Worm (Caenorhabditis elegans) whole organism, L1 larva: ENCODE measurements around the gene mdt-8.

Experiments
- C16A3.4 ChIP-seq: fragments of 150-350 bp; optimal IDR thresholded peaks from 2 replicates; lab custom pipeline; 2014; ENCODE audit warnings: missing biosample characterization, missing genetic modification characterization
- C34B4.2 ChIP-seq: sonication (generic microtip); optimal IDR thresholded peaks from 2 replicates; lab custom pipeline; 2017; ENCODE audit warnings: mild to moderate bottlenecking, missing genetic modification characterization, missing compliant biosample characterization
- Y116A8C.19 ChIP-seq: sonication (generic microtip); optimal IDR thresholded peaks from 2 replicates; lab custom pipeline; 2016; ENCODE audit warnings: missing compliant biosample characterization, missing genetic modification characterization, borderline replicate concordance
- blmp-1 ChIP-seq: fragments of 150-350 bp; optimal IDR thresholded peaks from 2 replicates; lab custom pipeline; 2014; ENCODE audit warnings: missing biosample characterization, missing genetic modification characterization
- ceh-63 ChIP-seq: fragments of 200-800 bp; sonication (Bioruptor generic); optimal IDR thresholded peaks from 2 replicates; lab custom pipeline; 2018; ENCODE audit warnings: mild to moderate bottlenecking, missing genetic modification characterization, missing compliant biosample characterization
- ceh-82 ChIP-seq, 3 experiments: fragments of 150-350 bp in 1 of 3; sonication (generic microtip) in 2 of 3; optimal IDR thresholded peaks; 2 replicates each; lab custom pipeline; 2014 to 2017; ENCODE audit warnings: missing biosample characterization in 3 of 3, missing genetic modification characterization in 3 of 3
- ceh-90 ChIP-seq: sonication (generic microtip); optimal IDR thresholded peaks from 2 replicates; lab custom pipeline; 2016; ENCODE audit warnings: missing genetic modification characterization, missing compliant biosample characterization
- dpl-1 ChIP-seq, 3 experiments: fragments of 150-350 bp in 2 of 3; sonication (generic microtip) in 1 of 3; optimal IDR thresholded peaks; 2 replicates each; lab custom pipeline; 2014 to 2017; ENCODE audit warnings: missing biosample characterization in 3 of 3, missing genetic modification characterization in 3 of 3, missing genetic modification reagents in 3 of 3
- efl-1 ChIP-seq, 4 experiments: fragments of 150-350 bp; optimal IDR thresholded peaks in 3 of 4; peaks in 1 of 4; 1 replicate in 1 of 4; 2 replicates in 3 of 4; lab custom pipeline; 2014; ENCODE audit warnings: missing biosample characterization in 2 of 4, missing genetic modification characterization in 2 of 4, missing genetic modification reagents in 2 of 4
- egl-27 ChIP-seq, 2 experiments: fragments of 150-350 bp in 1 of 2; sonication (generic microtip); optimal IDR thresholded peaks; 3 replicates each; lab custom pipeline; 2017 to 2018; ENCODE audit warnings: missing biosample characterization in 2 of 2, missing genetic modification characterization in 2 of 2, missing genetic modification reagents in 2 of 2
- elt-3 ChIP-seq, 6 experiments: fragments of 150-350 bp in 1 of 6; sonication (generic microtip); optimal IDR thresholded peaks; 2 replicates each; lab custom pipeline; 2017 to 2018; ENCODE audit warnings: missing biosample characterization in 6 of 6, missing genetic modification characterization in 6 of 6, inconsistent platforms in 1 of 6
- fkh-4 ChIP-seq: sonication (generic microtip); optimal IDR thresholded peaks from 2 replicates; lab custom pipeline; 2016; ENCODE audit warnings: missing compliant biosample characterization, missing genetic modification characterization, borderline replicate concordance
- fkh-8 ChIP-seq: sonication (generic microtip); optimal IDR thresholded peaks from 2 replicates; lab custom pipeline; 2016; ENCODE audit warnings: mild to moderate bottlenecking, missing genetic modification characterization, missing compliant biosample characterization
- jun-1 ChIP-seq: fragments of 150-350 bp; optimal IDR thresholded peaks from 2 replicates; lab custom pipeline; 2014; ENCODE audit warnings: missing biosample characterization, missing genetic modification reagents, missing genetic modification characterization
- lin-14 ChIP-seq: fragments of 200-800 bp; sonication (Bioruptor generic); optimal IDR thresholded peaks from 2 replicates; lab custom pipeline; 2018; ENCODE audit warnings: mild to moderate bottlenecking, missing genetic modification characterization, moderate library complexity, missing compliant biosample characterization
- lin-15B ChIP-seq: fragments of 150-350 bp; sonication (generic microtip); optimal IDR thresholded peaks from 3 replicates; lab custom pipeline; 2014; ENCODE audit warnings: missing biosample characterization, missing genetic modification characterization
- lin-35 ChIP-seq, 2 experiments: fragments of 150-350 bp; optimal IDR thresholded peaks; 2 replicates each; lab custom pipeline; 2014; ENCODE audit warnings: missing biosample characterization in 2 of 2, missing genetic modification characterization in 2 of 2, missing genetic modification reagents in 2 of 2
- lin-39 ChIP-seq: fragments of 150-350 bp; optimal IDR thresholded peaks from 2 replicates; lab custom pipeline; 2014; ENCODE audit warnings: missing biosample characterization, missing genetic modification reagents, missing genetic modification characterization
- lir-3 ChIP-seq: sonication (generic microtip); optimal IDR thresholded peaks from 2 replicates; lab custom pipeline; 2016; ENCODE audit warnings: mild to moderate bottlenecking, missing genetic modification characterization, moderate library complexity, missing compliant biosample characterization; ENCODE audit not compliant: poor library complexity
- lsy-2 ChIP-seq, 2 experiments: fragments of 150-350 bp; optimal IDR thresholded peaks; 2 replicates each; lab custom pipeline; 2014; ENCODE audit warnings: missing biosample characterization in 2 of 2, missing genetic modification characterization in 2 of 2
- mef-2 ChIP-seq: fragments of 150-350 bp; optimal IDR thresholded peaks from 2 replicates; lab custom pipeline; 2014; ENCODE audit warnings: missing biosample characterization, missing genetic modification characterization
- mep-1 ChIP-seq: fragments of 150-350 bp; optimal IDR thresholded peaks from 2 replicates; lab custom pipeline; 2014; ENCODE audit warnings: missing biosample characterization, missing genetic modification characterization
- nhr-11 ChIP-seq: fragments of 150-350 bp; optimal IDR thresholded peaks from 2 replicates; lab custom pipeline; 2014; ENCODE audit warnings: missing biosample characterization, missing genetic modification characterization
- nhr-19 ChIP-seq: fragments of 200-800 bp; sonication (Bioruptor generic); conservative IDR thresholded peaks from 2 replicates; pipeline ENCODE4 v1.3.6; 2022; ENCODE audit warnings: missing genetic modification characterization, missing compliant biosample characterization
- nhr-20 ChIP-seq: sonication (generic microtip); optimal IDR thresholded peaks from 2 replicates; lab custom pipeline; 2016; ENCODE audit warnings: mild to moderate bottlenecking, missing genetic modification characterization, missing compliant biosample characterization
- nhr-237 ChIP-seq: fragments of 150-350 bp; optimal IDR thresholded peaks from 2 replicates; lab custom pipeline; 2014; ENCODE audit warnings: missing biosample characterization, missing genetic modification characterization
- nhr-28 ChIP-seq: fragments of 150-350 bp; optimal IDR thresholded peaks from 2 replicates; lab custom pipeline; 2014; ENCODE audit warnings: missing biosample characterization, missing genetic modification characterization
- nhr-47 ChIP-seq: sonication (generic microtip); optimal IDR thresholded peaks from 2 replicates; lab custom pipeline; 2016; ENCODE audit warnings: mild to moderate bottlenecking, missing genetic modification characterization, moderate library complexity, missing compliant biosample characterization
- nhr-71 ChIP-seq: sonication (generic microtip); optimal IDR thresholded peaks from 2 replicates; lab custom pipeline; 2016; ENCODE audit warnings: mild to moderate bottlenecking, missing genetic modification characterization, moderate library complexity, missing compliant biosample characterization
- nhr-85 ChIP-seq: sonication (generic microtip); peaks from one replicate; lab custom pipeline; 2016; ENCODE audit warnings: missing genetic modification characterization, inconsistent platforms, missing compliant biosample characterization
- nhr-90 ChIP-seq: sonication (generic microtip); optimal IDR thresholded peaks from 2 replicates; lab custom pipeline; 2016; ENCODE audit warnings: mild to moderate bottlenecking, missing genetic modification characterization, missing compliant biosample characterization; ENCODE audit not compliant: poor library complexity
- pag-3 ChIP-seq: sonication (generic microtip); optimal IDR thresholded peaks from 2 replicates; lab custom pipeline; 2017; ENCODE audit warnings: missing genetic modification characterization, mild to moderate bottlenecking, missing compliant biosample characterization, antibody characterized with exemption, borderline replicate concordance; ENCODE audit not compliant: insufficient read depth
- pqm-1 ChIP-seq: sonication (generic microtip); optimal IDR thresholded peaks from 3 replicates; lab custom pipeline; 2017; ENCODE audit warnings: missing biosample characterization, missing genetic modification characterization
- skn-1 ChIP-seq: fragments of 150-350 bp; optimal IDR thresholded peaks from 2 replicates; lab custom pipeline; 2014; ENCODE audit warnings: missing biosample characterization, missing genetic modification characterization
- snpc-4 ChIP-seq: fragments of 150-350 bp; optimal IDR thresholded peaks from 2 replicates; lab custom pipeline; 2014; ENCODE audit warnings: missing biosample characterization, missing genetic modification characterization
- snu-23 ChIP-seq: sonication (generic microtip); optimal IDR thresholded peaks from 2 replicates; lab custom pipeline; 2016; ENCODE audit warnings: missing genetic modification characterization, missing compliant biosample characterization
- sox-4 ChIP-seq: sonication (generic microtip); optimal IDR thresholded peaks from 2 replicates; lab custom pipeline; 2016; ENCODE audit warnings: missing genetic modification characterization, missing compliant biosample characterization
- swsn-7 ChIP-seq: sonication (generic microtip); optimal IDR thresholded peaks from 2 replicates; lab custom pipeline; 2016; ENCODE audit warnings: missing genetic modification characterization, missing compliant biosample characterization
- tbx-2 ChIP-seq: sonication (generic microtip); optimal IDR thresholded peaks from 2 replicates; lab custom pipeline; 2016; ENCODE audit warnings: missing genetic modification characterization, missing compliant biosample characterization
- tlp-1 ChIP-seq: fragments of 150-350 bp; optimal IDR thresholded peaks from 2 replicates; lab custom pipeline; 2014; ENCODE audit warnings: missing biosample characterization, missing genetic modification characterization
- unc-30 ChIP-seq: sonication (generic microtip); optimal IDR thresholded peaks from 2 replicates; lab custom pipeline; 2017; ENCODE audit warnings: missing biosample characterization, missing genetic modification characterization
- unc-62 ChIP-seq: fragments of 150-350 bp; optimal IDR thresholded peaks from 2 replicates; lab custom pipeline; 2014; ENCODE audit warnings: missing biosample characterization, missing genetic modification reagents, missing genetic modification characterization
- unc-86 ChIP-seq: sonication (generic microtip); optimal IDR thresholded peaks from 2 replicates; lab custom pipeline; 2016; ENCODE audit warnings: missing genetic modification characterization, missing compliant biosample characterization
- xbp-1 ChIP-seq: sonication (generic microtip); optimal IDR thresholded peaks from 2 replicates; lab custom pipeline; 2016; ENCODE audit warnings: missing genetic modification characterization, missing compliant biosample characterization
- ztf-11 ChIP-seq, 2 experiments: sonication (generic microtip); optimal IDR thresholded peaks; 2 replicates each; lab custom pipeline; 2016 to 2017; ENCODE audit warnings: missing genetic modification characterization in 2 of 2, missing biosample characterization in 1 of 2, missing compliant biosample characterization in 1 of 2

The mdt-8 gene

ce11 chrII:11492843-11493242, 40.8 kb downstream of the mdt-8 start, which contains the start of gene hacl-1:
TSS of gene hacl-1 (minus strand) at chrII:11492963.
- TF ChIP-seq ceh-63 (GFP tag; lab: Kevin White, UChicago) = no peak
- TF ChIP-seq nhr-19 (GFP tag; lab: Robert Waterston, UW) = peak; percentile 49
- TF ChIP-seq mep-1 (tag; lab: Kevin White, UChicago) = peak; percentile 28
- TF ChIP-seq nhr-47 (tag; lab: Kevin White, UChicago) = peak; percentile 34
- TF ChIP-seq nhr-11 (tag; lab: Kevin White, UChicago) = no peak
- no peak for TF ChIP-seq nhr-237 (tag; lab: Kevin White, UChicago)
- peak; percentile 87 for TF ChIP-seq nhr-85 (tag; lab: Kevin White, UChicago)
- no peak for TF ChIP-seq efl-1 (optimal IDR thresholded peaks at IDR 0.05; lab: Kevin White, UChicago)
- TF ChIP-seq efl-1 (GFP tag; optimal IDR thresholded peaks at IDR 0.05 in 1 of 2; lab: Kevin White, UChicago) = peak in 1 of 2 experiments; percentile 91
- TF ChIP-seq blmp-1 (tag; lab: Kevin White, UChicago) = peak; percentile 44
- TF ChIP-seq lin-35 (GFP tag; optimal IDR thresholded peaks at IDR 0.05; lab: Kevin White, UChicago) = peak in 1 of 2 experiments; percentile 36
- TF ChIP-seq elt-3 (tag; optimal IDR thresholded peaks at IDR 0.05; lab: Kevin White, UChicago) = peak in 1 of 6 experiments; percentile 21
- no peak for TF ChIP-seq mef-2 (tag; lab: Kevin White, UChicago)
- TF ChIP-seq lin-14 (GFP tag; lab: Kevin White, UChicago) = peak; percentile 35
- peak; percentile 30 for TF ChIP-seq snu-23
- peak; percentile 76 for TF ChIP-seq fkh-8 (tag; lab: Kevin White, UChicago)
- no peak for TF ChIP-seq tbx-2 (tag; lab: Kevin White, UChicago)
- peak; percentile 29 to 40 for TF ChIP-seq lsy-2 (tag; optimal IDR thresholded peaks at IDR 0.05; lab: Kevin White, UChicago)
- TF ChIP-seq nhr-71 = peak; percentile 74
- peak; percentile 64 for TF ChIP-seq nhr-20 (tag; lab: Kevin White, UChicago)
- peak; percentile 11 for TF ChIP-seq xbp-1
- no peak for TF ChIP-seq snpc-4 (tag; lab: Kevin White, UChicago)
- peak in 1 of 3 experiments; percentile 9 for TF ChIP-seq dpl-1 (GFP tag; optimal IDR thresholded peaks at IDR 0.05; lab: Kevin White, UChicago)
- peak; percentile 31 for TF ChIP-seq skn-1 (tag; lab: Kevin White, UChicago)
- peak; percentile 14 for TF ChIP-seq nhr-90

- TF ChIP-seq xbp-1 (no peak), fkh-8 (tag; lab: Kevin White, UChicago) (no peak), lir-3 (tag; lab: Kevin White, UChicago) (no peak), sox-4 (tag; lab: Kevin White, UChicago) (no peak), ceh-90 (tag; lab: Kevin White, UChicago) (no peak), pag-3 (tag; lab: Kevin White, UChicago) (no peak), nhr-28 (tag; lab: Kevin White, UChicago) (no peak), swsn-7 (tag; lab: Kevin White, UChicago) (no peak), ztf-11 (tag; optimal IDR thresholded peaks at IDR 0.05; lab: Kevin White, UChicago) (no peak), tlp-1 (tag; lab: Kevin White, UChicago) (no peak), fkh-4 (tag; lab: Kevin White, UChicago) (no peak), lin-15B (tag; lab: Kevin White, UChicago) (no peak), dpl-1 (GFP tag; optimal IDR thresholded peaks at IDR 0.05; lab: Kevin White, UChicago) (no peak), ceh-63 (GFP tag; lab: Kevin White, UChicago) (no peak), egl-27 (tag; optimal IDR thresholded peaks at IDR 0.05; lab: Kevin White, UChicago) (no peak), unc-62 (GFP tag; lab: Kevin White, UChicago) (no peak), C16A3.4 (no peak)
Observed at ce11 chrII:11487999-11488398, 45.6 kb downstream of the mdt-8 start, which contains the start of gene B0334.13. TSS of gene B0334.13 (plus strand) at chrII:11488299.

- TF ChIP-seq nhr-90 = peak; percentile 16
- no peak for TF ChIP-seq pqm-1
- no peak for TF ChIP-seq efl-1 (optimal IDR thresholded peaks at IDR 0.05; lab: Kevin White, UChicago)
- TF ChIP-seq efl-1 (GFP tag; optimal IDR thresholded peaks at IDR 0.05 in 1 of 2; lab: Kevin White, UChicago) = no peak
- no peak for TF ChIP-seq ceh-82 (tag; optimal IDR thresholded peaks at IDR 0.05; lab: Kevin White, UChicago)
- no peak for TF ChIP-seq lin-35 (GFP tag; optimal IDR thresholded peaks at IDR 0.05; lab: Kevin White, UChicago)
- no peak for TF ChIP-seq lin-39
- TF ChIP-seq skn-1 (tag; lab: Kevin White, UChicago) = no peak
- no peak for TF ChIP-seq C34B4.2 (tag; lab: Kevin White, UChicago)
- no peak for TF ChIP-seq jun-1 (tag; lab: Kevin White, UChicago)
- no peak for TF ChIP-seq unc-30 (tag; lab: Kevin White, UChicago)
- TF ChIP-seq nhr-71 = no peak
- TF ChIP-seq unc-86 (tag; lab: Kevin White, UChicago) = no peak
- TF ChIP-seq Y116A8C.19 (tag; lab: Kevin White, UChicago) = no peak
- peak; percentile 9 for TF ChIP-seq blmp-1 (tag; lab: Kevin White, UChicago)
- peak; percentile 28 for TF ChIP-seq nhr-20 (tag; lab: Kevin White, UChicago)
- TF ChIP-seq lin-15B (tag; lab: Kevin White, UChicago) = no peak
- TF ChIP-seq sox-4 (tag; lab: Kevin White, UChicago) = no peak
- TF ChIP-seq snu-23 = peak; percentile 39
- TF ChIP-seq mef-2 (tag; lab: Kevin White, UChicago) = no peak
- TF ChIP-seq unc-62 (GFP tag; lab: Kevin White, UChicago) = no peak
- TF ChIP-seq lin-14 (GFP tag; lab: Kevin White, UChicago) = peak; percentile 58
Observed at ce11 chrII:11486698-11487234, 46.9 kb downstream of the mdt-8 start, which contains the start of gene ttr-18. TSS of gene ttr-18 (minus strand) at chrII:11486748.
